Worm (Caenorhabditis elegans): Measurements from ENCODE around the gene F54D11.4.

The F54D11.4 gene

DNA sequence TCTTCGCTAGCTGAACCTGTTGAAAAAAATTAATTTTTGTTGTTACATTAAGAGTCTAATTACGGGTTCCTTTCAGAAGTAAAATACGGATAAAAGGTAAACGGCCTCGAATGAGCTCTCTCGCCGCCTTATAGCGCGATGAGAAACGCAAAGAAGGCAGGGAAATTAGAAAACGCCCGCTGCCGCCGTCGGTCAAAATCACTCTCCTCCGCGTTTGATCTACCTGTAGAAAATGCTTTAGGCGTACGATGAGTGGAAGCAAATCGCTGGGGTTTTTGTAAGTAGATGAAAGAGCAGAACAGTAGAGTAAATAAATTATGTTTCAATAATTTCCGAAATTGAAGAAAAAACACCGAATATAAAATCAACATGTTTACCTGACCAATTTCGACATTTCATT lies 21.2 kb downstream of the F54D11.4 start:
- TF ChIP-seq madf-6 (GFP tag; IDR thresholded peaks at IDR 0.05), result peak; percentile 88
- peak; percentile 75 for TF ChIP-seq madf-8 (GFP tag; conservative IDR thresholded peaks at IDR 0.05)
- peak; percentile 26; the same call in 1 of the 2 replicates for TF ChIP-seq hmg-1.2 (GFP tag; IDR thresholded peaks at IDR 0.05)
- TF ChIP-seq nhr-179 (tag; optimal IDR thresholded peaks at IDR 0.05), result no peak
- no peak for TF ChIP-seq lag-1 (GFP tag; IDR thresholded peaks at IDR 0.05)
- TF ChIP-seq D2030.7 (GFP tag; IDR thresholded peaks at IDR 0.05), result peak; percentile 49; the same call in 1 of the 2 replicates
- 0 out of 2 replicates have a peak, but pooled peaks have one; percentile 13 for TF ChIP-seq aptf-2 (GFP tag; conservative IDR thresholded peaks at IDR 0.05)
- TF ChIP-seq hsf-1 (GFP tag; IDR thresholded peaks at IDR 0.05), result 0 out of 2 replicates have a peak, but pooled peaks have one; percentile 10
- TF ChIP-seq xnd-1 (tag; optimal IDR thresholded peaks at IDR 0.05), result peak; percentile 61
- 0 out of 2 replicates have a peak, but pooled peaks have one; percentile 12 for TF ChIP-seq F33H1.4 (GFP tag; IDR thresholded peaks at IDR 0.05)
- TF ChIP-seq efl-1 (GFP tag; optimal IDR thresholded peaks at IDR 0.05), result peak; percentile 89
- TF ChIP-seq dpl-1 (GFP tag; optimal IDR thresholded peaks at IDR 0.05), result peak; percentile 44
- no peak for TF ChIP-seq ztf-18 (tag; optimal IDR thresholded peaks at IDR 0.05)
- no peak for TF ChIP-seq Y56A3A.18 (GFP tag; IDR thresholded peaks at IDR 0.05)
- TF ChIP-seq egl-44 (GFP tag; IDR thresholded peaks at IDR 0.05), result no peak
- peak; percentile 41; the same call in 1 of the 2 replicates for TF ChIP-seq ceh-91 (GFP tag; IDR thresholded peaks at IDR 0.05)
- TF ChIP-seq atf-7 (tag; optimal IDR thresholded peaks at IDR 0.05), result no peak
- peak; percentile 36 for TF ChIP-seq lsl-1 (GFP tag; optimal IDR thresholded peaks at IDR 0.05)

DNA sequence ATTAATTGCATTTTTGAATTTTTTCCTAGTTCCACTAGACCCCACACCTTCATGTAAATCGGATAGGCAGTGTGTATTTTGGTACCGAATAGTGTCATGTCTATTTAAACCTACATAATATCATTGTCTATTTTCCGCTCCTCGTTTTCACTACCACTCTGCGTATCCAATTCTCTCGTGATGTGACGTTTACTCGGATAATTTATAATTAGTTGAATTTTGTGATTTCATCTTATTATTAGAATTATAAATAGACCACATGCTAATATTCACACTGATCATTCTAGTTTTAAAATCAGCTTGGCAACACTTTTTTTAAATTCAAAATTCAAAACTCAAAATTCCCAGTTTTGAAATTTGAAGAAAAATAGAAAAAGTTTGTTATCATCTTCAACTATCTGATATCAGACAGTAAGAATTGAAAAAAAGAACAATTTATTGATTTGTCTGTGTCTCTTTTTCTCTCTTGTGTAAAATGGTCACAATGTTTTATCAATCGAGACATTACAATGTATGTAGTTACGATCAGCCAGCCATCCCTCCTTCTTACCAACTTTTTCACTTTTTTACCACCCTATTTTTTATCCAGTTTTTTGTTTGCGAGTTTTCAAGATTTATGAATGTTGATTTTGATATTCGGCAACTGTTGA lies 24.7 kb downstream of the F54D11.4 start:
- TF ChIP-seq nhr-80 (tag; optimal IDR thresholded peaks at IDR 0.05) (peak; percentile 32), fkh-3 (tag; optimal IDR thresholded peaks at IDR 0.05) (no peak)

DNA sequence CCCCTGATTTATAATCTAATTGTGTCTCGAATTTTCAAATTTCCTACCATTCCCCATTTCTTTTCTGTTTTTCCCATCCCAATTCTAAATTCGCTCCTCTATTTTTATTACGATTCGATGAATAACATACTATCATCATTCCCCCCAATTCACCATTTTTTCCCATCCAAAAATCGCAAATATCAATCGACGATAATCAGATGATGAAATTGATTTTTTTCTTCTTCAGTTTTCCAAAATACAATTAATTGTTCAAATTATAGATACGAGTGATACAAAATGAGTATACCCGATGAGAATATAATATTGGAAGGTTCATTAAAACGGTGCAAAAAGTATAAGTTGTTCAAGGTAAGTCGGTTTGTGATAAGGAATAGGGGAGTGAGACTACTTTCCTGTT lies 26.7 kb downstream of the F54D11.4 start, which contains the start of gene soc-1:
Gene soc-1 (plus strand): TSS at position 262 of the 400 bp plus-strand sequence.
- TF ChIP-seq hlh-26 (GFP tag; conservative IDR thresholded peaks at IDR 0.05), result no peak
- no peak for TF ChIP-seq hmg-20 (GFP tag; IDR thresholded peaks at IDR 0.05)
- TF ChIP-seq athp-1 (tag; optimal IDR thresholded peaks at IDR 0.05), result no peak
- TF ChIP-seq rcor-1 (GFP tag; IDR thresholded peaks at IDR 0.05), result no peak
- TF ChIP-seq rpc-1 (optimal IDR thresholded peaks at IDR 0.05), result no peak
- TF ChIP-seq rpc-1 (tag; optimal IDR thresholded peaks at IDR 0.05), result no peak
- no peak for TF ChIP-seq bed-1 (GFP tag; IDR thresholded peaks at IDR 0.05)
- TF ChIP-seq C06A6.2 (GFP tag; conservative IDR thresholded peaks at IDR 0.05), result no peak
- TF ChIP-seq nhr-27 (tag; optimal IDR thresholded peaks at IDR 0.05), result no peak
- no peak for TF ChIP-seq madf-6 (GFP tag; IDR thresholded peaks at IDR 0.05)

DNA sequence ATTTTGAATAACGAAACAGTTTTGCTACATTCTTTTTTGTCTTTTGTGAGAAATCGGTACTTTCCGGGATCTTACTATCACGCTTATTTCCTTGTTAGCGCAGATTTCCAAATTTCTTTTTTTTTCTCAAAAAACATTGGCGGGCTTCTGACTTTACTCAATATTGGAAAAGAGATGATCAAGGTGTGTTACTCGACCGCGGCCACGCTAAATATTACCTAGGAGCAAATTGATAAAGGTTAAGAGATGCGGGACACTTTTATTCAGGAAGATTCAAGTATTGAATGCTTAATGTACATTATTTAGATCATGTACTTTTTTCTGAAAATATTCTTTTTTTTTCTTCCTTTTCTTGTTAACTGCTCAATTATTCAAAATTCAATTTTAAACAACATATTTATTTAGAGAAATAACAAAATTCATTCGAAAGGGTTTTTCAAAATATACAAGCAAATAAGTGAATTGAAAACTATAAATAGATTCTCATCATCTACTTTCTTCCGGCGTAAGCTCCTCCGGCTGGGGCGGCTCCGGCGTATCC lies 31.4 kb downstream of the F54D11.4 start:
- no peak for TF ChIP-seq ceh-91 (GFP tag; IDR thresholded peaks at IDR 0.05)
- TF ChIP-seq somi-1 (GFP tag; optimal IDR thresholded peaks at IDR 0.05), result no peak
- no peak for TF ChIP-seq ztf-3 (GFP tag; optimal IDR thresholded peaks at IDR 0.05)
- no peak for TF ChIP-seq ama-1 (optimal IDR thresholded peaks at IDR 0.05)
- TF ChIP-seq ama-1 (GFP tag; optimal IDR thresholded peaks at IDR 0.05), result no peak
- no peak for TF ChIP-seq akir-1 (GFP tag; optimal IDR thresholded peaks at IDR 0.05)
- TF ChIP-seq ccch-3 (GFP tag; optimal IDR thresholded peaks at IDR 0.05), result no peak
- no peak for TF ChIP-seq madf-8 (GFP tag; conservative IDR thresholded peaks at IDR 0.05)
- TF ChIP-seq bed-2 (GFP tag; IDR thresholded peaks at IDR 0.05), result no peak
- no peak for TF ChIP-seq pbrm-1 (GFP tag; IDR thresholded peaks at IDR 0.05)
- no peak for TF ChIP-seq hmg-1.2 (GFP tag; IDR thresholded peaks at IDR 0.05)

Measured in whole organism, young adult.